Worm (Caenorhabditis elegans): Measurements from ENCODE around the gene psmd-9.

ce11 chrII:6917710-6918109, 15.8 kb downstream of the psmd-9 start, which contains the start of gene B0252.11:
- TF ChIP-seq lin-39 (tag; optimal IDR thresholded peaks at IDR 0.05) (no peak), mdl-1 (tag; optimal IDR thresholded peaks at IDR 0.05) (no peak), daf-16 (GFP tag; optimal IDR thresholded peaks at IDR 0.05) (no peak), daf-16 (tag; optimal IDR thresholded peaks at IDR 0.05) (no peak), Y105C5A.15 (GFP tag; IDR thresholded peaks at IDR 0.05) (no peak), F49E8.2 (tag; optimal IDR thresholded peaks at IDR 0.05; ENCODE audit: borderline replicate concordance) (no peak), ceh-44 (GFP tag; IDR thresholded peaks at IDR 0.05) (no peak), nhr-237 (tag; optimal IDR thresholded peaks at IDR 0.05) (no peak), pha-4 (GFP tag; IDR thresholded peaks at IDR 0.05) (no peak), pha-4 (tag; optimal IDR thresholded peaks at IDR 0.05) (no peak)

Data from whole organism, L4 larva.